Fruit fly (Drosophila melanogaster): ENCODE data around the gene Phf7.
"Not testable (repeated sequence)": the region's sequence is repeated elsewhere in the genome, so short reads cannot be mapped to it uniquely, and the experiment has no call there.

DNA sequence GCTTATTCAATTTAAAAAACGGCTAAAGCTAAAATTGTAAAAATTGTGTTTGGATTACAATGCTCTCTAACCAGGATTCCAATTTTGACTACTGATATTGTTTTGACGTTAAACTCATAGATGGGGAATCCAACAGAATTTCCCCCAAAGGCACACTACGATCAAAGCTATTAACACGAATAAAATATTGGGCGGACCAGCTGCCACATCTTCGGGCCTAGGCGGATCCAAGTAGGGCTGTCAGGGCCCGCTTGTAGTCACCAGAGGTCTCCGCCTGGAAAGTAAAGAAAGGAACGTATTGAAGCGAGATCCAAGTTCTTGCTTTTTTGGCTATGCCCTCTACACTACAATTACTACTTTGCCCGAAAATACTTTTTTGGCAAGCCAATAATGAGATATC, 12.9 kb upstream of the Phf7 start, which contains the start of gene Sdic1:
- TF ChIP-seq psq (optimal IDR thresholded peaks at IDR 0.05); pan (optimal IDR thresholded peaks at IDR 0.05); CG8478 (optimal IDR thresholded peaks at IDR 0.05); Dll (optimal IDR thresholded peaks at IDR 0.05); EcR (GFP tag; optimal IDR thresholded peaks at IDR 0.05); usp (GFP tag; optimal IDR thresholded peaks at IDR 0.05): not testable (repeated sequence)
